Worm (Caenorhabditis elegans): Measurements from ENCODE around the gene mlc-3.
A peak's percentile ranks its signal among the peaks of the same experiment; 100 is the strongest.

Gene mlc-3

DNA sequence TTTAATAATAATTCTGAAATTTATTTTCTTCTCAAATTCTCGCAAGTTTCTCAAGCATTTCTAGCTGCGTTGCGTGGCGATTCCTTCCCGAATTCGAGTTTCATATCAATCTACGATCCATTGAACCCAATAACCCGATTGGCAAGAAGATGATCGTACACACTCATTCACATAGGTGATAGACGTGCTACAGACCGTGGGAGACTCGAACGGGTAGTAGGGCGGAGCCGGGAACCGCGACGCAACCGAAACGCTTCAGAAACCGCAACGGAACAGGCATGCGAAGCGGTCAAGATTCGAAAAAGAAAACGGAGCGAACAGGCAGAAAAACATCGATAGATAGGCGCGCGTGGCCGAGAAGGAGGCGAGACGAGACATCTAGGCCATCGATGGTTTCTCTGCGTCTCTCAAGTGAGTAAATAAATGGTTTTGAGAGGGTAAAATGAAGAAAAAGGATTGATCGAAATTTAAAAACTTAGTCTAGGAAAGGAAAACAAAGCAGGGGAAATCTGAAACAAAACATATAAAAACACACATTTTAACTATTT lies 38.7 kb downstream of the mlc-3 start, which contains the start of gene madf-11 (continued):
- TF ChIP-seq nhr-77 (tag; optimal IDR thresholded peaks at IDR 0.05) = peak; percentile 82
- TF ChIP-seq daf-16 (GFP tag; optimal IDR thresholded peaks at IDR 0.05) = no peak
- TF ChIP-seq daf-16 (tag; optimal IDR thresholded peaks at IDR 0.05) = peak; percentile 62
- TF ChIP-seq Y5F2A.4 (GFP tag; optimal IDR thresholded peaks at IDR 0.05) = no peak
- TF ChIP-seq ceh-32 (tag; optimal IDR thresholded peaks at IDR 0.05; ENCODE audit: poor library complexity) = no peak
- TF ChIP-seq aly-2 (tag; optimal IDR thresholded peaks at IDR 0.05) = no peak
- peak; percentile 42 for TF ChIP-seq ceh-28 (tag; optimal IDR thresholded peaks at IDR 0.05)
- peak; percentile 79 for TF ChIP-seq mxl-3 (GFP tag; optimal IDR thresholded peaks at IDR 0.05)
- peak; percentile 78 for TF ChIP-seq dve-1 (tag; optimal IDR thresholded peaks at IDR 0.05; ENCODE audit: insufficient read depth)
- no peak for TF ChIP-seq skn-1 (tag; optimal IDR thresholded peaks at IDR 0.05)
- peak; percentile 51 for TF ChIP-seq lin-13 (GFP tag; optimal IDR thresholded peaks at IDR 0.05)
- TF ChIP-seq dmd-6 (GFP tag; IDR thresholded peaks at IDR 0.05) = peak; percentile 62
- peak; percentile 99 for TF ChIP-seq aha-1 (tag)
- TF ChIP-seq fkh-10 (GFP tag; optimal IDR thresholded peaks at IDR 0.05) = peak; percentile 83
- TF ChIP-seq Y105C5A.15 (GFP tag; IDR thresholded peaks at IDR 0.05) = no peak
- peak; percentile 69 for TF ChIP-seq nhr-6 (tag; optimal IDR thresholded peaks at IDR 0.05)
- TF ChIP-seq F10B5.3 (tag; optimal IDR thresholded peaks at IDR 0.05) = no peak

DNA sequence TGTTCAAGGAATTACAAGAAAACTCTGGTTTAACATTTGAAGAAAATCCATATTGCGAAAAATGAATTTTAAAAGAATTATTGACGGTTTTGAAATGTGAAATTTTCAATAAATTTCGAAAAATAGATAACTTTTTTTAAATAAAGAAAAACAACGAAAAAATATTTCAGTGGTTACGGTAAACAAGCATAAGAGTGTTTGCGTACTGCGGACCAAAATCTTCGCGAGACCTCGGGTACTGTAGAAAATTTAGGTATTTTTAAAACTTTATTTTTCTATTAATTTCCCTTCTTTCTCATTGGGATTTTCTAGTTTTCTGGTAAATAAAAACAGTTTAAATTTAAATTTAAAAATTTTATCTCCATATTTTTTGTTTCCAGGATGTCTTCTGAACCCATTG lies 39.3 kb downstream of the mlc-3 start, which contains the start of gene xnd-1:
Gene xnd-1, plus strand, starts transcription at position 381 of the 400 bp plus-strand sequence.
- TF ChIP-seq mes-2 (tag; optimal IDR thresholded peaks at IDR 0.05; ENCODE audit: poor library complexity, severe bottlenecking) (no peak), snpc-4 (tag; optimal IDR thresholded peaks at IDR 0.05) (no peak), nhr-77 (tag; optimal IDR thresholded peaks at IDR 0.05) (no peak), daf-19 (GFP tag; conservative IDR thresholded peaks at IDR 0.05) (no peak), fkh-10 (GFP tag; optimal IDR thresholded peaks at IDR 0.05) (no peak), nhr-28 (tag; optimal IDR thresholded peaks at IDR 0.05) (no peak), ctbp-1 (GFP tag; IDR thresholded peaks at IDR 0.05) (no peak), ceh-44 (GFP tag; IDR thresholded peaks at IDR 0.05) (no peak), F26F4.8 (GFP tag; conservative IDR thresholded peaks at IDR 0.05) (no peak), F49E8.2 (tag; optimal IDR thresholded peaks at IDR 0.05; ENCODE audit: borderline replicate concordance) (no peak), mxl-2 (GFP tag; conservative IDR thresholded peaks at IDR 0.05) (no peak), spr-1 (tag; optimal IDR thresholded peaks at IDR 0.05) (no peak), zfp-3 (GFP tag; conservative IDR thresholded peaks at IDR 0.05) (no peak), unc-62 (GFP tag; optimal IDR thresholded peaks at IDR 0.05 in 1 of 2) (no peak), unc-62 (tag; optimal IDR thresholded peaks at IDR 0.05) (no peak), T20F7.1 (GFP tag; optimal IDR thresholded peaks at IDR 0.05) (no peak)

- TF ChIP-seq lin-13 (GFP tag; optimal IDR thresholded peaks at IDR 0.05) (no peak), fkh-10 (GFP tag; optimal IDR thresholded peaks at IDR 0.05) (no peak), skn-1 (tag; optimal IDR thresholded peaks at IDR 0.05) (no peak), unc-62 (GFP tag; optimal IDR thresholded peaks at IDR 0.05 in 1 of 2) (no peak), unc-62 (tag; optimal IDR thresholded peaks at IDR 0.05) (no peak), daf-8 (GFP tag; IDR thresholded peaks at IDR 0.05) (no peak), php-3 (GFP tag; IDR thresholded peaks at IDR 0.05) (0 out of 2 replicates have a peak, but pooled peaks have one; percentile 39), ama-1 (optimal IDR thresholded peaks at IDR 0.05) (no peak), ceh-62 (tag; optimal IDR thresholded peaks at IDR 0.05) (no peak), madf-9 (GFP tag; conservative IDR thresholded peaks at IDR 0.05) (no peak), nhr-76 (tag; optimal IDR thresholded peaks at IDR 0.05) (no peak), aly-2 (tag; optimal IDR thresholded peaks at IDR 0.05) (no peak), nhr-28 (tag; optimal IDR thresholded peaks at IDR 0.05) (peak; percentile 66), dve-1 (tag; optimal IDR thresholded peaks at IDR 0.05; ENCODE audit: insufficient read depth) (peak; percentile 35), madf-5 (GFP tag; IDR thresholded peaks at IDR 0.05) (no peak), lsy-2 (tag; optimal IDR thresholded peaks at IDR 0.05) (no peak), ztf-7 (tag; optimal IDR thresholded peaks at IDR 0.05) (no peak), daf-16 (GFP tag; optimal IDR thresholded peaks at IDR 0.05) (no peak), daf-16 (tag; optimal IDR thresholded peaks at IDR 0.05) (peak; percentile 71), tra-1 (GFP tag; IDR thresholded peaks at IDR 0.05) (no peak), pqm-1 (tag; optimal IDR thresholded peaks at IDR 0.05) (peak; percentile 83)
Observed at ce11 chrIII:5610276-5610675, 45.5 kb downstream of the mlc-3 start, which contains the start of gene C05D2.8. Gene C05D2.8, minus strand, starts transcription at chrIII:5610346.
